Fruit fly (Drosophila melanogaster) whole organism, embryonic: ENCODE data around the gene CG15170.

Experiments used
- Ada2b ChIP-seq: fragments of 200-800 bp; sonication (Bioruptor generic); IDR thresholded peaks from 2 replicates; pipeline ENCODE4 v1.3.6; 2022; ENCODE audit warnings: missing biosample characterization, missing genetic modification characterization
- BEAF-32 ChIP-seq: fragments of 200-800 bp; sonication (Bioruptor generic); optimal IDR thresholded peaks from 3 replicates; lab custom pipeline; 2017; ENCODE audit warnings: missing biosample characterization, missing genetic modification characterization, mild to moderate bottlenecking, moderate library complexity, missing genetic modification reagents
- CG10543 ChIP-seq: fragments of 200-800 bp; sonication (Bioruptor generic); optimal IDR thresholded peaks from 3 replicates; lab custom pipeline; 2017; ENCODE audit warnings: missing biosample characterization, mild to moderate bottlenecking, missing genetic modification characterization, moderate library complexity
- CG11085 ChIP-seq: fragments of 200-800 bp; sonication (Bioruptor generic); IDR thresholded peaks from 2 replicates; pipeline ENCODE4 v1.3.6; 2022; ENCODE audit warnings: missing biosample characterization, missing genetic modification characterization
- CG12942 ChIP-seq: fragments of 200-800 bp; sonication (Bioruptor generic); optimal IDR thresholded peaks from 3 replicates; lab custom pipeline; 2016; ENCODE audit warnings: missing biosample characterization, missing genetic modification characterization
- CG15269 ChIP-seq: fragments of 200-800 bp; sonication (Bioruptor generic); optimal IDR thresholded peaks from 2 replicates; lab custom pipeline; 2018; ENCODE audit warnings: missing biosample characterization, mild to moderate bottlenecking, missing genetic modification characterization, moderate library complexity
- CG17328 ChIP-seq: fragments of 200-800 bp; sonication (Bioruptor generic); IDR thresholded peaks from 2 replicates; pipeline ENCODE4 v1.3.6; 2022; ENCODE audit warnings: missing biosample characterization, missing genetic modification characterization
- CG17802 ChIP-seq: fragments of 200-800 bp; sonication (Bioruptor generic); optimal IDR thresholded peaks from 2 replicates; lab custom pipeline; 2018; ENCODE audit warnings: missing biosample characterization, mild to moderate bottlenecking, missing genetic modification characterization, moderate library complexity
- CG17829 ChIP-seq: fragments of 200-800 bp; optimal IDR thresholded peaks from 2 replicates; lab custom pipeline; 2019; ENCODE audit warnings: missing biosample characterization, mild to moderate bottlenecking, missing genetic modification characterization, moderate library complexity
- CG18619 ChIP-seq: fragments of 200-800 bp; sonication (Bioruptor generic); optimal IDR thresholded peaks from 3 replicates; lab custom pipeline; 2017; ENCODE audit warnings: missing biosample characterization, mild to moderate bottlenecking, missing genetic modification characterization
- CG2875 ChIP-seq: fragments of 200-800 bp; sonication (Bioruptor generic); optimal IDR thresholded peaks from 2 replicates; lab custom pipeline; 2017; ENCODE audit warnings: missing biosample characterization, mild to moderate bottlenecking, missing genetic modification characterization, missing genetic modification reagents
- CG30020 ChIP-seq: fragments of 200-800 bp; optimal IDR thresholded peaks from 2 replicates; lab custom pipeline; 2019; ENCODE audit warnings: missing biosample characterization, mild to moderate bottlenecking, missing genetic modification characterization, moderate library complexity
- CG3163 ChIP-seq: fragments of 200-800 bp; sonication (Bioruptor generic); optimal IDR thresholded peaks from 3 replicates; lab custom pipeline; 2016; ENCODE audit warnings: missing biosample characterization, missing genetic modification characterization
- CG4854 ChIP-seq: fragments of 200-800 bp; sonication (Bioruptor generic); optimal IDR thresholded peaks from 2 replicates; lab custom pipeline; 2016; ENCODE audit warnings: missing biosample characterization, missing genetic modification characterization, inconsistent platforms
- CG7987 ChIP-seq: fragments of 200-800 bp; sonication (Bioruptor generic); optimal IDR thresholded peaks from 2 replicates; lab custom pipeline; 2018; ENCODE audit warnings: missing biosample characterization, mild to moderate bottlenecking, missing genetic modification characterization, moderate library complexity
- CkIIα-i1 ChIP-seq: fragments of 200-800 bp; sonication (Bioruptor generic); IDR thresholded peaks from 2 replicates; pipeline ENCODE4 v1.3.6; 2022; ENCODE audit warnings: missing biosample characterization, missing genetic modification characterization
- Doc2 ChIP-seq: fragments of 200-800 bp; sonication (Bioruptor generic); IDR thresholded peaks from 2 replicates; pipeline ENCODE4 v1.3.6; 2022; ENCODE audit warnings: missing biosample characterization, missing genetic modification characterization
- ERR ChIP-seq: fragments of 200-800 bp; sonication (Bioruptor generic); optimal IDR thresholded peaks from 2 replicates; lab custom pipeline; 2016; ENCODE audit warnings: missing biosample characterization, missing genetic modification characterization
- HmgD ChIP-seq: fragments of 200-800 bp; sonication (Bioruptor generic); optimal IDR thresholded peaks from 3 replicates; lab custom pipeline; 2016; ENCODE audit warnings: missing biosample characterization, missing genetic modification characterization
- HmgZ ChIP-seq: fragments of 200-800 bp; sonication (Bioruptor generic); optimal IDR thresholded peaks from 2 replicates; lab custom pipeline; 2018; ENCODE audit warnings: missing biosample characterization, mild to moderate bottlenecking, missing genetic modification characterization
- MBD-R2 ChIP-seq: fragments of 200-800 bp; sonication (Bioruptor generic); IDR thresholded peaks from 2 replicates; pipeline ENCODE4 v1.3.6; 2022; ENCODE audit warnings: missing biosample characterization, missing genetic modification characterization
- Max ChIP-seq: fragments of 200-800 bp; sonication (Bioruptor generic); optimal IDR thresholded peaks from 2 replicates; lab custom pipeline; 2016; ENCODE audit warnings: missing biosample characterization, mild to moderate bottlenecking, missing genetic modification characterization
- Med ChIP-seq: fragments of 200-800 bp; sonication (Bioruptor generic); peaks from one replicate; lab custom pipeline; 2016; ENCODE audit warnings: missing biosample characterization, missing genetic modification characterization, mild to moderate bottlenecking, inconsistent platforms, moderate library complexity
- Myb ChIP-seq: fragments of 200-800 bp; sonication (Bioruptor generic); optimal IDR thresholded peaks from 2 replicates; lab custom pipeline; 2016; ENCODE audit warnings: missing biosample characterization, missing genetic modification characterization
- Sry-δ ChIP-seq: fragments of 200-800 bp; sonication (Bioruptor generic); optimal IDR thresholded peaks from 2 replicates; lab custom pipeline; 2016; ENCODE audit warnings: missing biosample characterization, missing genetic modification characterization
- Stat92E ChIP-seq, 3 experiments: fragments of >200 bp in 2 of 3; fragments of 200-800 bp in 1 of 3; sonication (Bioruptor generic) in 1 of 3; optimal IDR thresholded peaks; 2 replicates each; lab custom pipeline; 2017 to 2019; ENCODE audit warnings: missing biosample characterization in 3 of 3, missing genetic modification characterization in 3 of 3, mild to moderate bottlenecking in 1 of 3, moderate library complexity in 1 of 3
- al ChIP-seq: fragments of 200-800 bp; sonication (Bioruptor generic); IDR thresholded peaks from 2 replicates; pipeline ENCODE4 v1.3.6; 2022; ENCODE audit warnings: missing biosample characterization, missing genetic modification characterization
- aop ChIP-seq: fragments of 200-800 bp; sonication (Bioruptor generic); IDR thresholded peaks from 2 replicates; pipeline ENCODE4 v1.3.6; 2022; ENCODE audit warnings: missing biosample characterization, missing genetic modification characterization
- bbx ChIP-seq: fragments of 200-800 bp; sonication (Bioruptor generic); IDR thresholded peaks from 2 replicates; pipeline ENCODE4 v1.3.6; 2022; ENCODE audit warnings: missing biosample characterization, missing genetic modification characterization; ENCODE audit not compliant: partially characterized antibody
- bsh ChIP-seq, 2 experiments: fragments of 200-800 bp; sonication (Bioruptor generic); optimal IDR thresholded peaks; 2 replicates each; lab custom pipeline; 2017 to 2018; ENCODE audit warnings: mild to moderate bottlenecking in 2 of 2, missing biosample characterization in 2 of 2, missing genetic modification characterization in 2 of 2, moderate library complexity in 1 of 2
- btn ChIP-seq: fragments of 200-800 bp; sonication (Bioruptor generic); optimal IDR thresholded peaks from 2 replicates; lab custom pipeline; 2016; ENCODE audit warnings: missing biosample characterization, missing genetic modification characterization
- chif ChIP-seq, 2 experiments: fragments of 200-800 bp; sonication (Bioruptor generic); optimal IDR thresholded peaks; 3 replicates each; lab custom pipeline; 2016; ENCODE audit warnings: missing biosample characterization in 2 of 2, missing genetic modification characterization in 2 of 2
- dmrt11E ChIP-seq: fragments of 200-800 bp; sonication (Bioruptor generic); optimal IDR thresholded peaks from 3 replicates; lab custom pipeline; 2018; ENCODE audit warnings: missing biosample characterization, mild to moderate bottlenecking, missing genetic modification characterization, moderate library complexity
- esg ChIP-seq: fragments of 200-800 bp; sonication (Bioruptor generic); conservative IDR thresholded peaks from 2 replicates; pipeline ENCODE4 v1.3.6; 2022; ENCODE audit warnings: missing biosample characterization, missing genetic modification characterization
- fru ChIP-seq: fragments of >200 bp; optimal IDR thresholded peaks from 2 replicates; lab custom pipeline; 2017
- gro ChIP-seq: fragments of 200-800 bp; sonication (Bioruptor generic); optimal IDR thresholded peaks from 2 replicates; lab custom pipeline; 2016; ENCODE audit warnings: missing biosample characterization, missing genetic modification characterization
- hth ChIP-seq: fragments of >200 bp; optimal IDR thresholded peaks from 2 replicates; lab custom pipeline; 2017; ENCODE audit warnings: inconsistent platforms
- insv ChIP-seq, 2 experiments: fragments of 200-800 bp; sonication (Bioruptor generic); optimal IDR thresholded peaks; 3 replicates each; lab custom pipeline; 2016 to 2018; ENCODE audit warnings: missing biosample characterization in 2 of 2, missing genetic modification characterization in 2 of 2
- ken ChIP-seq: fragments of 200-800 bp; sonication (Bioruptor generic); IDR thresholded peaks from 3 replicates; pipeline ENCODE4 v1.3.6; 2022; ENCODE audit warnings: missing biosample characterization, missing genetic modification characterization
- klu ChIP-seq: fragments of 200-800 bp; sonication (Bioruptor generic); IDR thresholded peaks from 2 replicates; pipeline ENCODE4 v1.3.6; 2022; ENCODE audit warnings: missing biosample characterization, missing genetic modification characterization
- lov ChIP-seq, 2 experiments: fragments of 200-800 bp in 1 of 2; fragments of >200 bp in 1 of 2; sonication (Bioruptor generic) in 1 of 2; IDR thresholded peaks in 1 of 2; optimal IDR thresholded peaks in 1 of 2; 2 replicates in 1 of 2; 3 replicates in 1 of 2; pipeline versions ENCODE4 v1.3.6 to Lab custom; 2017 to 2022; ENCODE audit warnings: missing biosample characterization in 1 of 2, missing genetic modification characterization in 1 of 2
- luna ChIP-seq: fragments of 200-800 bp; sonication (Bioruptor generic); optimal IDR thresholded peaks from 2 replicates; lab custom pipeline; 2016; ENCODE audit warnings: missing biosample characterization, missing genetic modification characterization
- nau ChIP-seq: fragments of 200-800 bp; sonication (Bioruptor generic); optimal IDR thresholded peaks from 3 replicates; lab custom pipeline; 2017; ENCODE audit warnings: missing biosample characterization, mild to moderate bottlenecking, missing genetic modification characterization, missing genetic modification reagents
- phol ChIP-seq: fragments of 200-800 bp; sonication (Bioruptor generic); optimal IDR thresholded peaks from 3 replicates; lab custom pipeline; 2018; ENCODE audit warnings: missing biosample characterization, mild to moderate bottlenecking, missing genetic modification characterization, moderate library complexity
- prd ChIP-seq, 3 experiments: fragments of >200 bp in 2 of 3; fragments of 200-800 bp in 1 of 3; sonication (Bioruptor generic) in 1 of 3; optimal IDR thresholded peaks in 2 of 3; IDR thresholded peaks in 1 of 3; 2 replicates in 2 of 3; 3 replicates in 1 of 3; pipeline versions ENCODE4 v1.3.6 to Lab custom; 2017 to 2022; ENCODE audit warnings: missing biosample characterization in 1 of 3, missing genetic modification characterization in 1 of 3
- tin ChIP-seq: fragments of 200-800 bp; sonication (Bioruptor generic); optimal IDR thresholded peaks from 3 replicates; lab custom pipeline; 2016; ENCODE audit warnings: missing biosample characterization, missing genetic modification characterization
- tll ChIP-seq, 2 experiments: fragments of 200-800 bp in 1 of 2; fragments of >200 bp in 1 of 2; sonication (Bioruptor generic) in 1 of 2; optimal IDR thresholded peaks; 2 replicates each; lab custom pipeline; 2017 to 2019; ENCODE audit warnings: missing biosample characterization in 2 of 2, missing genetic modification characterization in 2 of 2, mild to moderate bottlenecking in 1 of 2, moderate library complexity in 1 of 2

CG15170 gene

dm6 chr2L:18987078-18987895 lies 2.7 kb downstream of the CG15170 start, which contains the start of the genes Swip-1 and EMC5 (continued):
- TF ChIP-seq Ada2b (GFP tag; lab: Robert Waterston, UW): 0 out of 2 replicates have a peak, but pooled peaks have one; percentile 10
- TF ChIP-seq CkIIα-i1 (GFP tag; lab: Robert Waterston, UW): no peak
- TF ChIP-seq HmgD (GFP tag; lab: Kevin White, UChicago): peak; percentile 30
- no peak for TF ChIP-seq CG4854 (GFP tag; lab: Kevin White, UChicago)
- peak; percentile 68 for TF ChIP-seq Sry-δ (GFP tag; lab: Kevin White, UChicago)
- no peak for TF ChIP-seq ERR (GFP tag; lab: Kevin White, UChicago)
- peak; percentile 86 for TF ChIP-seq Med (GFP tag; lab: Kevin White, UChicago)
- peak; percentile 49; the same call in 1 of the 2 replicates for TF ChIP-seq klu (GFP tag; lab: Robert Waterston, UW)
- no peak for TF ChIP-seq Myb
- no peak for TF ChIP-seq hth (lab: Kevin White, UChicago)
- TF ChIP-seq tll (GFP tag; optimal IDR thresholded peaks at IDR 0.05; lab: Kevin White, UChicago): no peak
- TF ChIP-seq fru: no peak
- TF ChIP-seq Stat92E (GFP tag; optimal IDR thresholded peaks at IDR 0.05; lab: Kevin White, UChicago): no peak
- no peak for TF ChIP-seq CG7987 (GFP tag; lab: Kevin White, UChicago)
- TF ChIP-seq CG17328: no peak; the same call in 1 of the 2 replicates
- TF ChIP-seq MBD-R2 (GFP tag; lab: Robert Waterston, UW): peak; percentile 81
- TF ChIP-seq CG12942 (GFP tag; lab: Kevin White, UChicago): peak; percentile 50
- peak; percentile 22 for TF ChIP-seq Max (GFP tag; lab: Kevin White, UChicago)
- TF ChIP-seq nau: no peak
- TF ChIP-seq prd (optimal IDR thresholded peaks at IDR 0.05; lab: Kevin White, UChicago): no peak
- TF ChIP-seq prd (GFP tag; IDR thresholded peaks at IDR 0.05; lab: Robert Waterston, UW): peak; percentile 62; the same call in 1 of the 3 replicates
- TF ChIP-seq btn (GFP tag; lab: Kevin White, UChicago): no peak
- peak; percentile 28 for TF ChIP-seq HmgZ (tag; lab: Kevin White, UChicago)
- TF ChIP-seq insv (GFP tag; optimal IDR thresholded peaks at IDR 0.05; lab: Kevin White, UChicago): peak in 1 of 2 experiments; percentile 87
- peak; percentile 66 for TF ChIP-seq CG15269 (tag; lab: Kevin White, UChicago)
- TF ChIP-seq bsh (GFP tag; optimal IDR thresholded peaks at IDR 0.05; lab: Kevin White, UChicago): peak in 1 of 2 experiments; percentile 54
- TF ChIP-seq CG3163: peak; percentile 2
- TF ChIP-seq chif (GFP tag; optimal IDR thresholded peaks at IDR 0.05; lab: Kevin White, UChicago): no peak
- no peak for TF ChIP-seq lov (optimal IDR thresholded peaks at IDR 0.05; lab: Kevin White, UChicago)
- TF ChIP-seq lov (GFP tag; IDR thresholded peaks at IDR 0.05; lab: Robert Waterston, UW): no peak
- TF ChIP-seq CG30020 (tag; lab: Kevin White, UChicago): peak; percentile 65
- TF ChIP-seq CG10543 (GFP tag; lab: Kevin White, UChicago): peak; percentile 66
- TF ChIP-seq CG2875 (GFP tag; lab: Kevin White, UChicago): no peak
- TF ChIP-seq bbx: peak; percentile 60
- no peak for TF ChIP-seq luna (GFP tag; lab: Kevin White, UChicago)
- TF ChIP-seq ken (GFP tag; lab: Robert Waterston, UW): peak; percentile 67; the same call in 2 of the 3 replicates
- TF ChIP-seq Doc2 (GFP tag; lab: Robert Waterston, UW): no peak
- peak; percentile 50 for TF ChIP-seq esg (GFP tag; lab: Robert Waterston, UW)
- peak; percentile 54; the same call in 1 of the 2 replicates for TF ChIP-seq CG11085
- TF ChIP-seq tin: peak; percentile 56
- TF ChIP-seq BEAF-32 (GFP tag; lab: Kevin White, UChicago): peak; percentile 74
- peak; percentile 68 for TF ChIP-seq dmrt11E (tag; lab: Kevin White, UChicago)
- peak; percentile 52 for TF ChIP-seq CG18619 (GFP tag; lab: Kevin White, UChicago)
- TF ChIP-seq aop: no peak
- TF ChIP-seq al (GFP tag; lab: Robert Waterston, UW): peak; percentile 42; the same call in 1 of the 2 replicates
- TF ChIP-seq gro (GFP tag; lab: Kevin White, UChicago): no peak
- peak; percentile 84 for TF ChIP-seq phol (tag; lab: Kevin White, UChicago)
- peak; percentile 77 for TF ChIP-seq CG17829
- no peak for TF ChIP-seq CG17802 (tag; lab: Kevin White, UChicago)
